Worm (Caenorhabditis elegans) whole organism, L4/young adult: ENCODE results near the gene F27E5.3.

ENCODE experiments used
- W03F9.2 ChIP-seq: fragments of 150-350 bp; optimal IDR thresholded peaks from 2 replicates; lab custom pipeline; 2014; ENCODE audit warnings: missing biosample characterization, missing genetic modification characterization
- him-1 ChIP-seq: sonication (generic microtip); optimal IDR thresholded peaks from 2 replicates; lab custom pipeline; 2016; ENCODE audit warnings: missing genotype, missing genetic modification reagents, missing genetic modification characterization, missing compliant biosample characterization

DNA sequence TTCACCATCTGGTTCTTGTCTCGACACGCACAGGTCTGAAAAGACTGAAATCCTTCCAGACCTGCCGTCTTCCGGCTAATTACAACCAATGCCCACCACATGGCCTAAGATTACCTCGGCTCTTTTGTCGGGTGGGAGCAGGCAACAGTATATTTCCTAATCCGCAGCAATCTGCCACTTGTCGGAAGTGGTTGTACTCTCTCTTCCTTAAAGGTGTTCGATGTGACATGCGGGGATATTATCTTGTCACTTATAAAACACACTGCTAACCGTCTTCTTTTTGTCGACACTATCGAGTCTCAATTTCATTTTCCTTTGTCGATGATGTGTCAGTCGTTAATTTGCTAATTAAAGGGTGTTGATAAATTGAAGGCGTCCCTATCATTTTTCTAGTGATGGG is at the start of gene F27E5.3:
- TF ChIP-seq him-1: no peak
- TF ChIP-seq W03F9.2 (tag; lab: Kevin White, UChicago): no peak
